Worm (Caenorhabditis elegans): ENCODE data around the gene nkb-2.

nkb-2 gene

DNA sequence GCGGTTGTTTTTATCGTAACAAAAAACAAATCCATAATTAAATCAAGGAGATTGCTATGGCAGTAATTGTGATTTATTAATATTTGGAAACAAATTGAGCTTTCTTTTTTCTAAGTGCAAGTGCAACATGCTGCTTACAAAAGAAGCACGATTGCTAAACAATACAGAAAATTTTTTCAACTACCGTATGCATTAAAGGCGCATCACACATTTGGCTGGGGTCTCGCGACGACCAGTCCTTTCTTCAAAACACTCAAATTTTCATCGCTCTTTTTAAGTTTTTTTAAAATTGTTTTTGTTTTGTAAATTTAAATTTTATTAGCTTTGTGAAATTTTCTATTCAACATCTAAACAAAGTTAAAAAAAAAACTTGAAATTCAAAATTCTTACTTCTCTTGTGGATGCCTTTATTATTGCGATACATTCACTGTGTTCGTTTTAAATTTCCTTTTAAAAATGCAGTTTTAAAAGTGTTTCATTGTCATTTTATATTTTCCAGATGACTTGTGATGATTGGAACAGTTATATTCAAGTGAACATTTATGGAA, 44.1 kb upstream of the nkb-2 start, which contains the start of gene zim-1 (continued):
- no peak for TF ChIP-seq C06A6.2 (GFP tag; conservative IDR thresholded peaks at IDR 0.05)
- TF ChIP-seq lin-54 (GFP tag; optimal IDR thresholded peaks at IDR 0.05): no peak
- no peak for TF ChIP-seq hlh-12 (tag; optimal IDR thresholded peaks at IDR 0.05)
- no peak for TF ChIP-seq aptf-2 (GFP tag; conservative IDR thresholded peaks at IDR 0.05)
- TF ChIP-seq T26A5.8 (tag; optimal IDR thresholded peaks at IDR 0.05): no peak
- no peak for TF ChIP-seq F37B4.10 (GFP tag; IDR thresholded peaks at IDR 0.05)
- peak; percentile 77 for TF ChIP-seq xnd-1 (tag; optimal IDR thresholded peaks at IDR 0.05)
- no peak for TF ChIP-seq fkh-3 (tag; optimal IDR thresholded peaks at IDR 0.05)
- TF ChIP-seq let-526 (GFP tag; IDR thresholded peaks at IDR 0.05): no peak
- TF ChIP-seq tbx-9 (tag; optimal IDR thresholded peaks at IDR 0.05; ENCODE audit: borderline replicate concordance): no peak
- no peak for TF ChIP-seq dox-1 (GFP tag; IDR thresholded peaks at IDR 0.05)
- peak; percentile 26; the same call in 1 of the 2 replicates for TF ChIP-seq rcor-1 (GFP tag; IDR thresholded peaks at IDR 0.05)
- TF ChIP-seq ceh-91 (GFP tag; IDR thresholded peaks at IDR 0.05): 0 out of 2 replicates have a peak, but pooled peaks have one; percentile 15
- no peak for TF ChIP-seq chd-7 (tag; optimal IDR thresholded peaks at IDR 0.05)
- no peak for TF ChIP-seq nhr-27 (tag; optimal IDR thresholded peaks at IDR 0.05)
- no peak for TF ChIP-seq B0019.2 (GFP tag; conservative IDR thresholded peaks at IDR 0.05)
- TF ChIP-seq madf-8 (GFP tag; conservative IDR thresholded peaks at IDR 0.05): 0 out of 2 replicates have a peak, but pooled peaks have one; percentile 24
- no peak for TF ChIP-seq snpc-1.3 (tag; optimal IDR thresholded peaks at IDR 0.05; ENCODE audit: insufficient read depth)
- TF ChIP-seq lsl-1 (GFP tag; optimal IDR thresholded peaks at IDR 0.05): peak; percentile 85
- TF ChIP-seq ztf-26 (tag; optimal IDR thresholded peaks at IDR 0.05): no peak
- no peak for TF ChIP-seq unc-130 (GFP tag; optimal IDR thresholded peaks at IDR 0.05)
- TF ChIP-seq Y53G8AR.9 (GFP tag; conservative IDR thresholded peaks at IDR 0.05): no peak
- no peak for TF ChIP-seq C17E4.6 (GFP tag; IDR thresholded peaks at IDR 0.05)
- TF ChIP-seq F33H1.4 (GFP tag; IDR thresholded peaks at IDR 0.05): peak; percentile 83
- TF ChIP-seq hmg-1.2 (GFP tag; IDR thresholded peaks at IDR 0.05): no peak
- no peak for TF ChIP-seq egrh-3 (GFP tag; IDR thresholded peaks at IDR 0.05)
- TF ChIP-seq hrde-1 (tag; optimal IDR thresholded peaks at IDR 0.05; ENCODE audit: borderline replicate concordance): no peak
- no peak for TF ChIP-seq let-607 (tag; optimal IDR thresholded peaks at IDR 0.05)
- TF ChIP-seq pha-4 (tag; optimal IDR thresholded peaks at IDR 0.05): no peak
- no peak for TF ChIP-seq nhr-80 (tag; optimal IDR thresholded peaks at IDR 0.05)
- no peak for TF ChIP-seq lag-1 (GFP tag; IDR thresholded peaks at IDR 0.05)
- no peak for TF ChIP-seq tbp1 (GFP tag; optimal IDR thresholded peaks at IDR 0.05)
- no peak for TF ChIP-seq ceh-100 (GFP tag; IDR thresholded peaks at IDR 0.05)
- no peak for TF ChIP-seq akir-1 (GFP tag; optimal IDR thresholded peaks at IDR 0.05)
- no peak for TF ChIP-seq Y53F4B.3 (GFP tag; IDR thresholded peaks at IDR 0.05)
- TF ChIP-seq nfya-1 (tag; optimal IDR thresholded peaks at IDR 0.05; ENCODE audit: borderline replicate concordance, insufficient read depth): no peak
- no peak for TF ChIP-seq ztf-6 (GFP tag; IDR thresholded peaks at IDR 0.05)
- TF ChIP-seq sea-2 (GFP tag; IDR thresholded peaks at IDR 0.05): no peak
- TF ChIP-seq attf-3 (GFP tag; conservative IDR thresholded peaks at IDR 0.05): no peak
- no peak for TF ChIP-seq athp-1 (tag; optimal IDR thresholded peaks at IDR 0.05)
- no peak for TF ChIP-seq F55B11.4 (tag; optimal IDR thresholded peaks at IDR 0.05; ENCODE audit: borderline replicate concordance, insufficient read depth)
- TF ChIP-seq B0261.1 (tag; optimal IDR thresholded peaks at IDR 0.05): no peak
- TF ChIP-seq hlh-26 (GFP tag; conservative IDR thresholded peaks at IDR 0.05): no peak
- no peak for TF ChIP-seq F57C9.4 (tag; optimal IDR thresholded peaks at IDR 0.05)
- no peak for TF ChIP-seq lin-40 (tag; optimal IDR thresholded peaks at IDR 0.05)
- TF ChIP-seq efl-1 (GFP tag; optimal IDR thresholded peaks at IDR 0.05): peak; percentile 5
- no peak for TF ChIP-seq attf-6 (GFP tag; IDR thresholded peaks at IDR 0.05)
- no peak for TF ChIP-seq K12H6.12 (tag; optimal IDR thresholded peaks at IDR 0.05)
